Worm (Caenorhabditis elegans): ENCODE measurements around the gene alh-9.

The alh-9 gene

DNA sequence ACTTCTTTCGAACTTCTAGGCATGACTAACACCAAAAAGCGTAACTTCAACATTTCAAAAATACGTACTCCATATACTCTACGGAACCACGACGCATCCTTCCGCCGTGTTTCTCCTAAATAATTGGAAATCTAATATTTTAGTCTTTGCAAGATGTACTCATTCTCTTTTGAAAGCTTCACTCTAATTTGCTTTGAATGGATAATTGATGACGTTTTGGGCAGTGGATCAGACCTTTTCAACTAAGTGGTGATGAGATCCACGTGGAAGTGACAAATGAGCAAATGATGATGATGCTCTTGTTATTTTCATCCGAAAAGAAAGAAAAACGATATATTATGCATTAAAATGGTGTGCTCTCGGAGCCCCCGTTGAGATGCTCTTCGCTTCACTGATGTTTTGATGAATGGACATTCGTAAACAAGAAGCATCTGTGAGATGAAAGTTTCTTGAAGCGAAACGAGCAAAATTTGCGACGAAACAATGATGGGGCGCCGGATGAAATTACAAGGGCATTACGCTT lies 31.3 kb upstream of the alh-9 start (continued):
- TF ChIP-seq C06A6.2 (GFP tag; conservative IDR thresholded peaks at IDR 0.05) (no peak), hlh-26 (GFP tag; conservative IDR thresholded peaks at IDR 0.05) (no peak)

DNA sequence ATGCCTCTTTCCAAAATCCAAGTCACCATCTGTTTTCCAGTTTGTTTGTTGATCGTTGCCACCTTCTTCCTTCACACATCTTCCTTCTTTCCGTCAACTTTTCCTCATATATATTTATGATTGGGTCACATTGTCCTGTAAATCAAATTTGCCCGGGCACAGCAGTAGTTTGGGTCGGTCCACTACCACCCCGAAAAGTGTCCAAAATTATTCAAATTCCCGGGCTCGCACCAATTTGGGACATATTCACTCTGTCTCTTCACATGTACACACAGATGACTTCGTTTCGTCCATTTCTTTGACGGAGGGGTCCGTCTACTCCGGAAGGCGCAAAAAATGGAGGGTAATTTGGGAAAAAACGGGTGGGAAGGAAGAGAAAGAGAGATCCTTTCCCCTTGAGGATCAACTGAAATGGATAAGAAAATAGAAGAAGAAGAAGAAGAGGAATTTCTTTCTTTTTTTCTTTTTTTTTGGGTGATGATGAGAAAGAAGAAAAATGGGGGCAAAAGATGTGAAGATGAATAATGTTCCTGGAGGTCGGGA lies 28.9 kb upstream of the alh-9 start:
- 0 out of 2 replicates have a peak, but pooled peaks have one; percentile 40 for TF ChIP-seq zfh-2 (GFP tag; conservative IDR thresholded peaks at IDR 0.05)
- TF ChIP-seq C17E4.6 (GFP tag; IDR thresholded peaks at IDR 0.05) = no peak
- TF ChIP-seq F37B4.10 (GFP tag; IDR thresholded peaks at IDR 0.05) = 0 out of 2 replicates have a peak, but pooled peaks have one; percentile 30

DNA sequence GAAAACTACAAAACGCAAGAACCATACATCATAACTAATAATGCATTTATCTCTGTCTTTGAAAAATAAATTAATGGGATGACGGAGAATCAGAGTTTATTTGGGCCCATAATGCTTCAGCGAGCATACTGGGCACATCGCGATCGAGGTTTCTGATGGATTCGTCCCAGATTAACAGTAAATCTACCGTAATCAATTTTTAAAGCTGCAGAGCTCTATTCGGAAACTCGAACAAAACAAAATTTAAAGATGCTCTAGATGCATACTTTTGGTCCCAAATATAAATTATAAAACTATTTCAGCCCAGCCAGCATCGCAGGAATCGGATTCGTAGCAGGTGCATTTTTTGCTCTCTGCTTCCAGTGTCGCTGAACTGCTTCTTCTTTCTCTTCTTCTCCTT lies 27.8 kb upstream of the alh-9 start:
- peak; percentile 50; the same call in 1 of the 2 replicates for TF ChIP-seq Y95B8A.8 (GFP tag; IDR thresholded peaks at IDR 0.05)
- no peak for TF ChIP-seq ztf-25 (GFP tag; IDR thresholded peaks at IDR 0.05)
- no peak for TF ChIP-seq mxl-1 (tag; optimal IDR thresholded peaks at IDR 0.05)
- TF ChIP-seq rec-8 (tag; optimal IDR thresholded peaks at IDR 0.05) = no peak
- TF ChIP-seq him-1 (tag; optimal IDR thresholded peaks at IDR 0.05) = no peak
- no peak for TF ChIP-seq Y53F4B.3 (GFP tag; IDR thresholded peaks at IDR 0.05)
- TF ChIP-seq atf-7 (tag; optimal IDR thresholded peaks at IDR 0.05) = no peak
- TF ChIP-seq somi-1 (GFP tag; optimal IDR thresholded peaks at IDR 0.05) = no peak
- no peak for TF ChIP-seq F10E7.11 (tag; optimal IDR thresholded peaks at IDR 0.05)
- TF ChIP-seq ceh-40 (GFP tag; IDR thresholded peaks at IDR 0.05) = no peak
- TF ChIP-seq athp-1 (tag; optimal IDR thresholded peaks at IDR 0.05) = no peak
- TF ChIP-seq ceh-58 (GFP tag; IDR thresholded peaks at IDR 0.05) = no peak
- no peak for TF ChIP-seq B0019.2 (GFP tag; conservative IDR thresholded peaks at IDR 0.05)
- TF ChIP-seq madf-3 (GFP tag; IDR thresholded peaks at IDR 0.05) = peak; percentile 76
- TF ChIP-seq hsf-1 (GFP tag; IDR thresholded peaks at IDR 0.05) = no peak
- TF ChIP-seq Y79H2A.3 (GFP tag; conservative IDR thresholded peaks at IDR 0.05) = no peak
- no peak for TF ChIP-seq mcd-1 (GFP tag; IDR thresholded peaks at IDR 0.05)
- TF ChIP-seq egl-44 (GFP tag; IDR thresholded peaks at IDR 0.05) = 0 out of 2 replicates have a peak, but pooled peaks have one; percentile 12
- no peak for TF ChIP-seq ztf-3 (GFP tag; optimal IDR thresholded peaks at IDR 0.05)
- no peak for TF ChIP-seq ceh-27 (GFP tag; optimal IDR thresholded peaks at IDR 0.05)
- TF ChIP-seq tlf-1 (GFP tag; optimal IDR thresholded peaks at IDR 0.05) = no peak
- TF ChIP-seq snpc-4 (GFP tag; optimal IDR thresholded peaks at IDR 0.05) = no peak
- TF ChIP-seq snpc-4 (tag; optimal IDR thresholded peaks at IDR 0.05) = no peak
- TF ChIP-seq F55B11.4 (tag; optimal IDR thresholded peaks at IDR 0.05; ENCODE audit: borderline replicate concordance, insufficient read depth) = no peak
- no peak for TF ChIP-seq nhr-179 (tag; optimal IDR thresholded peaks at IDR 0.05)
- no peak for TF ChIP-seq let-526 (GFP tag; IDR thresholded peaks at IDR 0.05)
- TF ChIP-seq lir-1 (GFP tag; conservative IDR thresholded peaks at IDR 0.05) = 0 out of 2 replicates have a peak, but pooled peaks have one; percentile 5
- TF ChIP-seq gei-17 (GFP tag; optimal IDR thresholded peaks at IDR 0.05) = no peak
- TF ChIP-seq madf-6 (GFP tag; IDR thresholded peaks at IDR 0.05) = 0 out of 2 replicates have a peak, but pooled peaks have one; percentile 6
- no peak for TF ChIP-seq bed-1 (GFP tag; IDR thresholded peaks at IDR 0.05)
- no peak for TF ChIP-seq egrh-3 (GFP tag; IDR thresholded peaks at IDR 0.05)
- TF ChIP-seq zfh-2 (GFP tag; conservative IDR thresholded peaks at IDR 0.05) = no peak
- TF ChIP-seq dpff-1 (tag; optimal IDR thresholded peaks at IDR 0.05) = no peak
- no peak for TF ChIP-seq nfyb-1 (GFP tag; IDR thresholded peaks at IDR 0.05)
- no peak for TF ChIP-seq nhr-80 (tag; optimal IDR thresholded peaks at IDR 0.05)
- no peak for TF ChIP-seq ceh-79 (tag; optimal IDR thresholded peaks at IDR 0.05)
- no peak for TF ChIP-seq snpc-1.1 (tag; optimal IDR thresholded peaks at IDR 0.05; ENCODE audit: insufficient read depth)
- no peak for TF ChIP-seq aptf-3 (GFP tag; IDR thresholded peaks at IDR 0.05)
- no peak for TF ChIP-seq repo-1 (tag; optimal IDR thresholded peaks at IDR 0.05)
- TF ChIP-seq F52B5.7 (tag; optimal IDR thresholded peaks at IDR 0.05) = no peak
- no peak for TF ChIP-seq xnd-1 (tag; optimal IDR thresholded peaks at IDR 0.05)

All from whole organism, young adult.